Fruit fly (Drosophila melanogaster): Measurements from ENCODE around the gene GluProRS.

dm6 chr3R:23996224-23996623 is 38.0 kb upstream of the GluProRS start, which contains the start of gene LSm3:
- TF ChIP-seq usp (GFP tag; optimal IDR thresholded peaks at IDR 0.05) (no peak), psq (optimal IDR thresholded peaks at IDR 0.05) (no peak), pan (optimal IDR thresholded peaks at IDR 0.05) (no peak)

Measured in whole organism.